Worm (Caenorhabditis elegans): ENCODE results near the gene Y22D7AL.3.

Gene Y22D7AL.3

DNA sequence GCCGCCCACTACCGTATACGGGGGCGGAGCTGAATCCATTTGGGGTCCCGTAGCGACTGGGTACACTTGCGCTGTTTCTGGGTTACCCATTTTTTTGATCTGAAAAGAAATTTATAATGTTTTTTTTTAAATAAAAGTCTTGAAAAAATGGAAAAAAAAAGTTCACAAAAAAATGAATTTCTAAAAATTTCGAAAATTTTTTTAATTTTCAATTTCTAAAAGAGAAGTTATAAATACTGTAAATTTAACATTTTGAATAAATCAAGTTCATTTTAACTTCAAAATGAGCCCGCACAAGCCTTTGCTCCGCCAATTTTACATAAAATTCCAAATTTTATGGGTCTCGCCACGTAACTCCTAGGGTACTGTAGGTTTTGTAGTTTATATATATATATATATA is 18.5 kb downstream of the Y22D7AL.3 start, which contains the start of gene Y22D7AL.15:
TSS of gene Y22D7AL.15 (minus strand) at position 101 of the 400 bp plus-strand sequence.
- TF ChIP-seq M03D4.4 (tag; optimal IDR thresholded peaks at IDR 0.05), result no peak
- no peak for TF ChIP-seq drap-1 (GFP tag; optimal IDR thresholded peaks at IDR 0.05)
- no peak for TF ChIP-seq unc-39 (tag; optimal IDR thresholded peaks at IDR 0.05)
- TF ChIP-seq mab-5 (tag; optimal IDR thresholded peaks at IDR 0.05), result no peak
- TF ChIP-seq nhr-12 (tag; optimal IDR thresholded peaks at IDR 0.05), result no peak
- TF ChIP-seq ham-2 (GFP tag; optimal IDR thresholded peaks at IDR 0.05), result no peak
- TF ChIP-seq nhr-237 (tag; optimal IDR thresholded peaks at IDR 0.05), result no peak
- no peak for TF ChIP-seq pha-4 (tag; optimal IDR thresholded peaks at IDR 0.05)
- TF ChIP-seq lin-32 (GFP tag; optimal IDR thresholded peaks at IDR 0.05), result no peak
- TF ChIP-seq sptf-1 (tag; optimal IDR thresholded peaks at IDR 0.05), result no peak
- no peak for TF ChIP-seq snpc-4 (tag; optimal IDR thresholded peaks at IDR 0.05)
- TF ChIP-seq cnd-1 (tag; optimal IDR thresholded peaks at IDR 0.05), result no peak
- TF ChIP-seq lin-13 (tag; optimal IDR thresholded peaks at IDR 0.05), result no peak
- TF ChIP-seq ceh-39 (tag; optimal IDR thresholded peaks at IDR 0.05), result no peak
- TF ChIP-seq ces-1 (GFP tag; optimal IDR thresholded peaks at IDR 0.05), result no peak
- no peak for TF ChIP-seq unc-120 (tag; optimal IDR thresholded peaks at IDR 0.05; ENCODE audit: poor library complexity, severe bottlenecking)
- no peak for TF ChIP-seq elt-1 (tag; optimal IDR thresholded peaks at IDR 0.05; ENCODE audit: borderline replicate concordance, insufficient read depth)
- TF ChIP-seq ceh-83 (GFP tag; optimal IDR thresholded peaks at IDR 0.05), result no peak
- no peak for TF ChIP-seq mls-2 (tag; optimal IDR thresholded peaks at IDR 0.05)
- TF ChIP-seq hlh-1 (tag; optimal IDR thresholded peaks at IDR 0.05), result no peak

DNA sequence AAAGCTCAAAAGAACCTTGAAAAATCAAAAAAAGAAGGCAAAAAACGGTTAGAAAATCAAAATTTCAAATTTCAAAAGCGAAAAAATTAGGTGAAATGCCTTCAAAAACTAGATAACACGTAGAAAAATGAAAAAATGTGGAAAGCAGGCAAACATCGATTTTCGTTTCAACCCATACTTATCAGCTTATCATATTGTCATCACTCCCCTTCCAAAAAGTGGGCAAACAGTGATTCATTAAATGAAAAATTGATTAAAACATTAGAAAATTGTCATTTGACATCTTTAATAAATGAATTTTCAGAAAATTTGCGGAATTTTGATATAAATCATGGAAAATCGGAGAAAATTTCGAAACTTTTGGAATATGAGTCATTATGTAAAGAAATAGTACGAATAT is 19.8 kb downstream of the Y22D7AL.3 start:
- TF ChIP-seq snpc-4 (tag; optimal IDR thresholded peaks at IDR 0.05) (no peak), nhr-76 (tag; optimal IDR thresholded peaks at IDR 0.05) (no peak), nhr-2 (tag; optimal IDR thresholded peaks at IDR 0.05) (no peak), blmp-1 (tag; optimal IDR thresholded peaks at IDR 0.05) (no peak), lin-32 (GFP tag; optimal IDR thresholded peaks at IDR 0.05) (no peak), mls-2 (tag; optimal IDR thresholded peaks at IDR 0.05) (no peak), pha-4 (tag; optimal IDR thresholded peaks at IDR 0.05) (no peak), cnd-1 (tag; optimal IDR thresholded peaks at IDR 0.05) (no peak)

DNA sequence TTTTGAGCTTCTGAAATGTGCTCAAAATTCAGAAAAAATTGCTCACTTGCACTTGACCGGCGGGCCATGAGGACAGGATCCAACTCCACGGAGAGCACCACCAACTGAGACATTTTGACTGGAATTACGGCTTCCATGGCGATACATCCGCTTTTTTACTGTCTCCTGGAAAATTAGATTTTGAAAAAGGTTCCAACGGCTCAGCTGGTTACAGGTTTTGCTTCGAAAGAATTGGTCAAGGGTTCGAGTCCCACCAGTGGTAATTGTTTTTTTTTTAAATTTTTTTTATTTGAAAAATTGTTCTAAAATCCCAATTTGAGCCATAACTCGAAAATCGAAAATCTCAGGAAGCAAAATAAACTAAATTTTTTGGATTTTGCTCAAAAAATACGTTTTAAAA is 21.1 kb downstream of the Y22D7AL.3 start:
- TF ChIP-seq elt-1 (tag; optimal IDR thresholded peaks at IDR 0.05; ENCODE audit: borderline replicate concordance, insufficient read depth) (no peak), sem-2 (GFP tag; optimal IDR thresholded peaks at IDR 0.05) (no peak), bed-3 (GFP tag; optimal IDR thresholded peaks at IDR 0.05) (no peak), lsy-2 (tag; optimal IDR thresholded peaks at IDR 0.05) (no peak), flh-1 (GFP tag; optimal IDR thresholded peaks at IDR 0.05) (no peak), nhr-237 (tag; optimal IDR thresholded peaks at IDR 0.05) (no peak), nhr-2 (tag; optimal IDR thresholded peaks at IDR 0.05) (no peak), mls-2 (tag; optimal IDR thresholded peaks at IDR 0.05) (no peak), sptf-1 (tag; optimal IDR thresholded peaks at IDR 0.05) (no peak), zip-8 (tag; optimal IDR thresholded peaks at IDR 0.05) (no peak), unc-39 (tag; optimal IDR thresholded peaks at IDR 0.05) (no peak), unc-120 (tag; optimal IDR thresholded peaks at IDR 0.05; ENCODE audit: poor library complexity, severe bottlenecking) (no peak), pha-4 (tag; optimal IDR thresholded peaks at IDR 0.05) (no peak)

DNA sequence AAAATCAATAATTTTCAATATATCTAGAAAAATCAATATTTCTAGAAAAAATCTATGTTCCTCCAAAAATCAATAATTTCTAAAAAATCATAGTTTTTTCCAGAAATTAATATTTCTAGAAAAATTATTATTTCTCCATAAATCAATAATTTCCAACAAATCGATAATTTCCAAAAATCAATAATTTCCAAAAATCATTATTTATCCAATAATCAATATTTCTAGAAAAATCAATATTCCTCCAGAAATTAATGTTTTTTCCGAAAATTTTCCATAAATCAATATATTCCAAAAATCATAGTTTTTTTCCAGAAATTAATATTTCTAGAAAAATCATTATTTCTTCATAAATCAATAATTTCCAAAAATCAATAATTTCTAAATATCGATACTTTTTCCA is 21.8 kb downstream of the Y22D7AL.3 start:
- TF ChIP-seq ceh-43 (GFP tag; optimal IDR thresholded peaks at IDR 0.05), result no peak
- TF ChIP-seq mls-2 (tag; optimal IDR thresholded peaks at IDR 0.05), result no peak
- TF ChIP-seq bed-3 (GFP tag; optimal IDR thresholded peaks at IDR 0.05), result no peak
- no peak for TF ChIP-seq pha-4 (tag; optimal IDR thresholded peaks at IDR 0.05)
- no peak for TF ChIP-seq blmp-1 (tag; optimal IDR thresholded peaks at IDR 0.05)
- no peak for TF ChIP-seq ceh-39 (tag; optimal IDR thresholded peaks at IDR 0.05)
- TF ChIP-seq tbx-8 (GFP tag; optimal IDR thresholded peaks at IDR 0.05), result no peak

DNA sequence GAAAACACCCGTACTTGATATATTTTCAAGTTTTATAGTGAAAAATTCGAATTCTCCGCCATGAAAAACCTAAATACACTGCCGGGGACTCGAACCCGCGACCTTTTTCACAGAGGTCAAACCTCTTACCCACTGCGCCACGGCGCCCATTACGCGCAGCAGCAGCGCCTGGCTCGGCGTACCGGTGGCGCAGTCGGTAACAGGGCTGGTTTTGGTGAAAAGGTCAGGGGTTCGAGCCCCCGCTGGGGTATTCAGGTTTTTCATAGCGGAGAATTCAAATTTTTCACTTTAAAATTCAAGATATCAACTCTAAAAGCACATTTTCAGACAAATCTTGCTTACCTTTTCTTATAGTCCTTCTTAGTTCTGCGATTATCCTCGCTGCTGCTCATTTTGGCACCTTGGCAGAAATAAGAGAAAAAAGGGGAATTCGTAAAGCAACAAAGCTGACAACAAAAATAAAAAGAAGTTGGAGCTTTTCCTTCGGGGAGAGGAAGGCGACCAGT is 23.6 kb downstream of the Y22D7AL.3 start, which contains the start of gene Y22D7AL.16:
TSS of gene Y22D7AL.16 (minus strand) at position 456 of the 506 bp plus-strand sequence.
- no peak for TF ChIP-seq elt-3 (tag; optimal IDR thresholded peaks at IDR 0.05)
- TF ChIP-seq hlh-1 (tag; optimal IDR thresholded peaks at IDR 0.05), result no peak
- no peak for TF ChIP-seq nhr-12 (tag; optimal IDR thresholded peaks at IDR 0.05)
- no peak for TF ChIP-seq ceh-83 (GFP tag; optimal IDR thresholded peaks at IDR 0.05)
- no peak for TF ChIP-seq nhr-2 (tag; optimal IDR thresholded peaks at IDR 0.05)
- no peak for TF ChIP-seq mab-5 (tag; optimal IDR thresholded peaks at IDR 0.05)
- no peak for TF ChIP-seq blmp-1 (tag; optimal IDR thresholded peaks at IDR 0.05)
- TF ChIP-seq unc-39 (tag; optimal IDR thresholded peaks at IDR 0.05), result no peak
- TF ChIP-seq flh-1 (GFP tag; optimal IDR thresholded peaks at IDR 0.05), result no peak
- no peak for TF ChIP-seq bed-3 (GFP tag; optimal IDR thresholded peaks at IDR 0.05)
- no peak for TF ChIP-seq pha-4 (tag; optimal IDR thresholded peaks at IDR 0.05)
- TF ChIP-seq ham-2 (GFP tag; optimal IDR thresholded peaks at IDR 0.05), result no peak
- no peak for TF ChIP-seq ceh-39 (tag; optimal IDR thresholded peaks at IDR 0.05)
- no peak for TF ChIP-seq unc-62 (GFP tag; optimal IDR thresholded peaks at IDR 0.05)
- TF ChIP-seq lin-32 (GFP tag; optimal IDR thresholded peaks at IDR 0.05), result no peak
- TF ChIP-seq lin-13 (tag; optimal IDR thresholded peaks at IDR 0.05), result no peak
- no peak for TF ChIP-seq sptf-1 (tag; optimal IDR thresholded peaks at IDR 0.05)
- TF ChIP-seq nhr-76 (tag; optimal IDR thresholded peaks at IDR 0.05), result no peak
- no peak for TF ChIP-seq ces-1 (GFP tag; optimal IDR thresholded peaks at IDR 0.05)
